Worm (Caenorhabditis elegans) whole organism, L4 larva: ENCODE measurements around the gene Y22D7AL.10.
A peak's percentile ranks its signal among the peaks of the same experiment; 100 is the strongest.

Experiments used
- F37D6.2 ChIP-seq: sonication (generic microtip); optimal IDR thresholded peaks from 2 replicates; lab custom pipeline; 2016; ENCODE audit warnings: mild to moderate bottlenecking, missing genetic modification characterization, missing compliant biosample characterization
- F49E8.2 ChIP-seq: sonication (generic microtip); optimal IDR thresholded peaks from 2 replicates; lab custom pipeline; 2016; ENCODE audit warnings: missing compliant biosample characterization, mild to moderate bottlenecking, missing genetic modification characterization, borderline replicate concordance
- Y75B8A.6 ChIP-seq: fragments of 200-800 bp; sonication (Bioruptor generic); IDR thresholded peaks from 2 replicates; pipeline ENCODE4 v1.3.6; 2022; ENCODE audit warnings: missing genetic modification reagents, missing genetic modification characterization, missing compliant biosample characterization
- aha-1 ChIP-seq: fragments of 150-350 bp; peaks from one replicate; lab custom pipeline; 2014; ENCODE audit warnings: missing biosample characterization, missing genetic modification characterization
- aly-2 ChIP-seq: sonication (generic microtip); optimal IDR thresholded peaks from 2 replicates; lab custom pipeline; 2018; ENCODE audit warnings: missing biosample characterization, missing genetic modification characterization
- ama-1 ChIP-seq: fragments of 150-350 bp; optimal IDR thresholded peaks from 2 replicates; lab custom pipeline; 2014; ENCODE audit warnings: inconsistent platforms, mixed read lengths
- arid-1 ChIP-seq: fragments of 200-800 bp; sonication (Bioruptor generic); conservative IDR thresholded peaks from 2 replicates; pipeline ENCODE4 v1.3.6; 2022; ENCODE audit warnings: missing genetic modification reagents, missing genetic modification characterization, missing compliant biosample characterization
- ceh-28 ChIP-seq: fragments of 150-350 bp; optimal IDR thresholded peaks from 2 replicates; lab custom pipeline; 2014; ENCODE audit warnings: missing biosample characterization, missing genetic modification reagents, missing genetic modification characterization
- ceh-62 ChIP-seq: sonication (generic microtip); optimal IDR thresholded peaks from 2 replicates; lab custom pipeline; 2017; ENCODE audit warnings: missing biosample characterization, missing genetic modification characterization
- cey-2 ChIP-seq: sonication (generic microtip); optimal IDR thresholded peaks from 3 replicates; lab custom pipeline; 2017; ENCODE audit warnings: missing genetic modification characterization, mild to moderate bottlenecking, missing compliant biosample characterization, antibody characterized with exemption, borderline replicate concordance; ENCODE audit not compliant: insufficient read depth
- daf-16 ChIP-seq, 3 experiments: sonication (generic microtip); optimal IDR thresholded peaks; 2 replicates each; lab custom pipeline; 2016 to 2017; ENCODE audit warnings: missing genetic modification characterization in 3 of 3, missing genetic modification reagents in 3 of 3, mild to moderate bottlenecking in 2 of 3, missing compliant biosample characterization in 2 of 3, missing biosample characterization in 1 of 3, moderate library complexity in 1 of 3
- daf-8 ChIP-seq: fragments of 200-800 bp; sonication (Bioruptor generic); IDR thresholded peaks from 2 replicates; pipeline ENCODE4 v1.3.6; 2022; ENCODE audit warnings: missing genetic modification characterization, missing compliant biosample characterization
- dmd-6 ChIP-seq: fragments of 200-800 bp; sonication (Bioruptor generic); IDR thresholded peaks from 2 replicates; pipeline ENCODE4 v1.3.6; 2022; ENCODE audit warnings: missing genetic modification reagents, missing genetic modification characterization, missing compliant biosample characterization
- dve-1 ChIP-seq: sonication (generic microtip); optimal IDR thresholded peaks from 2 replicates; lab custom pipeline; 2017; ENCODE audit warnings: antibody characterized with exemption, mild to moderate bottlenecking, missing genetic modification characterization, missing compliant biosample characterization; ENCODE audit not compliant: insufficient read depth
- egl-43 ChIP-seq: fragments of 200-800 bp; sonication (Bioruptor generic); IDR thresholded peaks from 2 replicates; pipeline ENCODE4 v1.3.6; 2022; ENCODE audit warnings: missing genetic modification reagents, missing genetic modification characterization, missing compliant biosample characterization
- gei-8 ChIP-seq: fragments of 200-800 bp; sonication (Bioruptor generic); optimal IDR thresholded peaks from 2 replicates; lab custom pipeline; 2018; ENCODE audit warnings: mild to moderate bottlenecking, missing genetic modification characterization, missing compliant biosample characterization
- nhr-102 ChIP-seq: sonication (generic microtip); optimal IDR thresholded peaks from 2 replicates; lab custom pipeline; 2016; ENCODE audit warnings: mild to moderate bottlenecking, missing genetic modification characterization, moderate library complexity, missing compliant biosample characterization
- nhr-28 ChIP-seq: fragments of 150-350 bp; optimal IDR thresholded peaks from 2 replicates; lab custom pipeline; 2014; ENCODE audit warnings: missing biosample characterization, missing genetic modification characterization
- nhr-48 ChIP-seq: sonication (generic microtip); optimal IDR thresholded peaks from 2 replicates; lab custom pipeline; 2016; ENCODE audit warnings: mild to moderate bottlenecking, missing genetic modification characterization, missing compliant biosample characterization
- pha-4 ChIP-seq, 2 experiments: fragments of 150-350 bp in 1 of 2; fragments of 200-800 bp in 1 of 2; sonication (Bioruptor generic) in 1 of 2; IDR thresholded peaks in 1 of 2; optimal IDR thresholded peaks in 1 of 2; 2 replicates each; pipeline versions ENCODE4 v1.3.6 to Lab custom; 2014 to 2022; ENCODE audit warnings: missing genetic modification characterization in 2 of 2, missing genetic modification reagents in 2 of 2, missing biosample characterization in 1 of 2, missing compliant biosample characterization in 1 of 2
- php-3 ChIP-seq: fragments of 200-800 bp; sonication (Bioruptor generic); IDR thresholded peaks from 2 replicates; pipeline ENCODE4 v1.3.6; 2022; ENCODE audit warnings: missing genetic modification reagents, missing genetic modification characterization, missing compliant biosample characterization
- pqm-1 ChIP-seq: sonication (generic microtip); optimal IDR thresholded peaks from 2 replicates; lab custom pipeline; 2017; ENCODE audit warnings: missing biosample characterization, missing genetic modification characterization
- set-16 ChIP-seq: fragments of 200-800 bp; sonication (Bioruptor generic); IDR thresholded peaks from 2 replicates; pipeline ENCODE4 v1.3.6; 2022; ENCODE audit warnings: missing genetic modification reagents, missing genetic modification characterization, missing compliant biosample characterization
- skn-1 ChIP-seq: fragments of 150-350 bp; optimal IDR thresholded peaks from 2 replicates; lab custom pipeline; 2014; ENCODE audit warnings: missing biosample characterization, missing genetic modification characterization
- snpc-1.2 ChIP-seq: fragments of 200-800 bp; sonication (Bioruptor generic); IDR thresholded peaks from 2 replicates; pipeline ENCODE4 v1.3.6; 2022; ENCODE audit warnings: missing genetic modification reagents, missing genetic modification characterization, missing compliant biosample characterization
- snpc-4 ChIP-seq: fragments of 150-350 bp; optimal IDR thresholded peaks from 2 replicates; lab custom pipeline; 2014; ENCODE audit warnings: missing biosample characterization, missing genetic modification characterization
- unc-62 ChIP-seq, 3 experiments: fragments of 150-350 bp in 1 of 3; sonication (generic microtip); optimal IDR thresholded peaks in 2 of 3; peaks in 1 of 3; 1 replicate in 1 of 3; 2 replicates in 2 of 3; lab custom pipeline; 2014 to 2017; ENCODE audit warnings: missing biosample characterization in 3 of 3, missing genetic modification characterization in 3 of 3, missing genetic modification reagents in 3 of 3, missing genotype in 1 of 3
- vab-7 ChIP-seq: fragments of 200-800 bp; sonication (Bioruptor generic); IDR thresholded peaks from 2 replicates; pipeline ENCODE4 v1.3.6; 2022; ENCODE audit warnings: missing genetic modification reagents, missing genetic modification characterization, missing compliant biosample characterization
- zfp-3 ChIP-seq: fragments of 200-800 bp; sonication (Bioruptor generic); conservative IDR thresholded peaks from 2 replicates; pipeline ENCODE4 v1.3.6; 2022; ENCODE audit warnings: missing genetic modification reagents, missing genetic modification characterization, missing compliant biosample characterization

Gene Y22D7AL.10

ce11 chrIII:1663056-1663455 is 44.3 kb upstream of the Y22D7AL.10 start:
- TF ChIP-seq ceh-28 (tag; lab: Kevin White, UChicago) = peak; percentile 94
- no peak for TF ChIP-seq F37D6.2 (tag; lab: Kevin White, UChicago)
- TF ChIP-seq skn-1 (tag; lab: Kevin White, UChicago) = no peak
- no peak for TF ChIP-seq nhr-48 (tag; lab: Kevin White, UChicago)
- TF ChIP-seq, all 104 proteins: peak for 1

ce11 chrIII:1662405-1662804 is 43.7 kb upstream of the Y22D7AL.10 start:
- TF ChIP-seq egl-43 (GFP tag; lab: Robert Waterston, UW) = no peak
- TF ChIP-seq aha-1 = peak; percentile 1

DNA sequence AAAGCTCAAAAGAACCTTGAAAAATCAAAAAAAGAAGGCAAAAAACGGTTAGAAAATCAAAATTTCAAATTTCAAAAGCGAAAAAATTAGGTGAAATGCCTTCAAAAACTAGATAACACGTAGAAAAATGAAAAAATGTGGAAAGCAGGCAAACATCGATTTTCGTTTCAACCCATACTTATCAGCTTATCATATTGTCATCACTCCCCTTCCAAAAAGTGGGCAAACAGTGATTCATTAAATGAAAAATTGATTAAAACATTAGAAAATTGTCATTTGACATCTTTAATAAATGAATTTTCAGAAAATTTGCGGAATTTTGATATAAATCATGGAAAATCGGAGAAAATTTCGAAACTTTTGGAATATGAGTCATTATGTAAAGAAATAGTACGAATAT is 42.3 kb upstream of the Y22D7AL.10 start:
- TF ChIP-seq Y75B8A.6 (GFP tag; lab: Robert Waterston, UW) = no peak
- TF ChIP-seq dve-1 (tag; lab: Kevin White, UChicago) = peak; percentile 0
- TF ChIP-seq cey-2 = no peak
- peak; percentile 53 for TF ChIP-seq nhr-28 (tag; lab: Kevin White, UChicago)
- TF ChIP-seq pqm-1 = peak; percentile 91
- TF ChIP-seq unc-62 (GFP tag; optimal IDR thresholded peaks at IDR 0.05 in 1 of 2; lab: Kevin White, UChicago) = no peak
- TF ChIP-seq unc-62 (tag; optimal IDR thresholded peaks at IDR 0.05; lab: Kevin White, UChicago) = no peak
- peak; percentile 22; the same call in 1 of the 2 replicates for TF ChIP-seq dmd-6
- no peak for TF ChIP-seq ceh-62 (tag; lab: Kevin White, UChicago)
- no peak for TF ChIP-seq daf-16 (GFP tag; optimal IDR thresholded peaks at IDR 0.05; lab: Kevin White, UChicago)
- peak; percentile 38 for TF ChIP-seq daf-16 (tag; optimal IDR thresholded peaks at IDR 0.05; lab: Kevin White, UChicago)
- TF ChIP-seq aly-2 (tag; lab: Kevin White, UChicago) = no peak
- no peak for TF ChIP-seq zfp-3
- no peak for TF ChIP-seq nhr-48 (tag; lab: Kevin White, UChicago)
- no peak for TF ChIP-seq ama-1 (lab: Kevin White, UChicago)
- TF ChIP-seq snpc-1.2 (GFP tag; lab: Robert Waterston, UW) = no peak
- TF ChIP-seq F49E8.2 = no peak
- no peak for TF ChIP-seq snpc-4 (tag; lab: Kevin White, UChicago)
- TF ChIP-seq, all 104 proteins: peak for 5

DNA sequence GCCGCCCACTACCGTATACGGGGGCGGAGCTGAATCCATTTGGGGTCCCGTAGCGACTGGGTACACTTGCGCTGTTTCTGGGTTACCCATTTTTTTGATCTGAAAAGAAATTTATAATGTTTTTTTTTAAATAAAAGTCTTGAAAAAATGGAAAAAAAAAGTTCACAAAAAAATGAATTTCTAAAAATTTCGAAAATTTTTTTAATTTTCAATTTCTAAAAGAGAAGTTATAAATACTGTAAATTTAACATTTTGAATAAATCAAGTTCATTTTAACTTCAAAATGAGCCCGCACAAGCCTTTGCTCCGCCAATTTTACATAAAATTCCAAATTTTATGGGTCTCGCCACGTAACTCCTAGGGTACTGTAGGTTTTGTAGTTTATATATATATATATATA is 41.0 kb upstream of the Y22D7AL.10 start, which contains the start of gene Y22D7AL.15:
Y22D7AL.15 (minus strand) TSS at position 101 of the 400 bp plus-strand sequence.
- TF ChIP-seq gei-8 (GFP tag; lab: Kevin White, UChicago) = no peak
- no peak for TF ChIP-seq php-3
- TF ChIP-seq arid-1 (GFP tag; lab: Robert Waterston, UW) = no peak
- peak; percentile 17; the same call in 1 of the 2 replicates for TF ChIP-seq set-16
- TF ChIP-seq nhr-102 (tag; lab: Kevin White, UChicago) = no peak
- no peak for TF ChIP-seq vab-7

- no peak for TF ChIP-seq daf-16 (GFP tag; optimal IDR thresholded peaks at IDR 0.05; lab: Kevin White, UChicago)
- peak; percentile 46 for TF ChIP-seq daf-16 (tag; optimal IDR thresholded peaks at IDR 0.05; lab: Kevin White, UChicago)
- TF ChIP-seq pha-4 (GFP tag; IDR thresholded peaks at IDR 0.05; lab: Robert Waterston, UW) = no peak
- TF ChIP-seq pha-4 (tag; optimal IDR thresholded peaks at IDR 0.05; lab: Kevin White, UChicago) = no peak
- no peak for TF ChIP-seq daf-8
Measured at ce11 chrIII:1657380-1657779, 38.7 kb upstream of the Y22D7AL.10 start, which contains the start of gene cht-4. TSS of gene cht-4 (minus strand) at chrIII:1657480.

DNA sequence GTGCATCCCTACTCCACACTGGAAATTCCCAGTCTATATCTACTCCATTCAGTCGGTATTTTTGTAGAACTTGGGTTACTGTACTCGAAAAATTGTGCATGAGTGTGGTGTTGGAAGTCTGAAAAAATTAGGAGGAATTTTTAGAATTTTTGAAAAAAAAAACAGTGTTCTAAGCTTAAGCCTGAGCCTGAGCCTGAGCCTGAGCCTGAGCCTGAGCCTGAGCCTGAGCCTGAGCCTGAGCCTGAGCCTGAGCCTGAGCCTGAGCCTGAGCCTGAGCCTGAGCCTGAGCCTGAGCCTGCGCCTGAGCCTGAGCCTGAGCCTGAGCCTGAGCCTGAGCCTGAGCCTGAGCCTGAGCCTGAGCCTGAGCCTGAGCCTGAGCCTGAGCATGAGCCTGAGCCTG is 37.6 kb upstream of the Y22D7AL.10 start:
- peak; percentile 43; the same call in 1 of the 2 replicates for TF ChIP-seq set-16
